Fruit fly (Drosophila melanogaster) whole organism: ENCODE data around the gene betaGlu.

Experiments
- CG8478 ChIP-seq: fragments of >200 bp; optimal IDR thresholded peaks from 2 replicates; lab custom pipeline; 2018; ENCODE audit warnings: inconsistent platforms
- Dll ChIP-seq: fragments of >200 bp; optimal IDR thresholded peaks from 2 replicates; lab custom pipeline; 2017
- EcR ChIP-seq, 2 experiments: fragments of >200 bp; optimal IDR thresholded peaks; 2 replicates each; lab custom pipeline; 2017; ENCODE audit warnings: missing biosample characterization in 2 of 2, missing genetic modification characterization in 2 of 2, missing genetic modification reagents in 2 of 2
- pan ChIP-seq: fragments of >200 bp; optimal IDR thresholded peaks from 2 replicates; lab custom pipeline; 2017
- psq ChIP-seq: fragments of >200 bp; optimal IDR thresholded peaks from 2 replicates; lab custom pipeline; 2017
- usp ChIP-seq: fragments of >200 bp; optimal IDR thresholded peaks from 2 replicates; lab custom pipeline; 2017; ENCODE audit warnings: missing biosample characterization, missing genetic modification characterization, mixed read lengths

The betaGlu gene

DNA sequence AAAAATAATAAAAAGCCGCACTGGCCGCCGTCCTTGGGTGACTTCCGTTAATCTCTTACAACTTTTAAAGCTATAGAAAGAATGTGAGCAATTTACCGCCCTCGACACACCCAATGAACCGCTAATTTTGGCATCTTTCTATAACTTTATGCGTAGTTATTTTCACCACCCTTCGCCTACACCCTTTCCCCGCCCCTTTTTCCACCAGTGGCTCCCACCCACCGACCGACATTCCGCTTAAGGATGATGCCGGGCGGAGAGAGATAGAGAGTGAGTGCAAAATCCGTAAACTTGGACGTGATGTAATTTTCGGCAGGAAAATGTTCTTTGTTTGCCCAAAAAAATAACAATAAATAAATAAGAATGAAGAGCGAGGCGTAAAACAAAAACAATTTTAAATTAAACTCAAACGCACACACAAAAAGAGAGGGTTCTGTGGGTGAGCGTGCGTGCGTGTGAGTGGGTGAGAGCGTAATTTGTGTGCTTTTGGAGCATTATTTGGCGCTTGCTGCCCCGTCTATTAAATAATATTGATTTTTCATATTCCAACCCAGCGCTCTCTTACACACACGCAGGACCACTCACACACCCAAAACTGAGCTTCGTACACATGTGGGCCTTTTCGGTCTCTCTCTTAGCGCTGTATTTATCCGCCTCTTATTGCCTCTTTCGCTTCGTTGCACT is 6.0 kb upstream of the betaGlu start:
- peak; percentile 77 for TF ChIP-seq Dll
- no peak for TF ChIP-seq psq (lab: Kevin White, UChicago)

- no peak for TF ChIP-seq CG8478
- TF ChIP-seq EcR (GFP tag; optimal IDR thresholded peaks at IDR 0.05; lab: Kevin White, UChicago), result no peak
- TF ChIP-seq Dll, result no peak
- no peak for TF ChIP-seq usp (GFP tag; lab: Kevin White, UChicago)
- no peak for TF ChIP-seq psq (lab: Kevin White, UChicago)
- no peak for TF ChIP-seq pan (lab: Kevin White, UChicago)
Measured at dm6 chr3R:31776583-31777362, 5.1 kb upstream of the betaGlu start, which contains the start of the genes CG2126 and faf. CG2126 (minus strand) TSS chr3R:31776652. faf (plus strand) TSS chr3R:31777020.

dm6 chr3R:31768198-31768597 is 3.5 kb downstream of the betaGlu start:
- TF ChIP-seq usp (GFP tag; lab: Kevin White, UChicago) (no peak), EcR (GFP tag; optimal IDR thresholded peaks at IDR 0.05; lab: Kevin White, UChicago) (no peak), CG8478 (no peak), psq (lab: Kevin White, UChicago) (no peak), pan (lab: Kevin White, UChicago) (no peak), Dll (peak; percentile 10)

DNA sequence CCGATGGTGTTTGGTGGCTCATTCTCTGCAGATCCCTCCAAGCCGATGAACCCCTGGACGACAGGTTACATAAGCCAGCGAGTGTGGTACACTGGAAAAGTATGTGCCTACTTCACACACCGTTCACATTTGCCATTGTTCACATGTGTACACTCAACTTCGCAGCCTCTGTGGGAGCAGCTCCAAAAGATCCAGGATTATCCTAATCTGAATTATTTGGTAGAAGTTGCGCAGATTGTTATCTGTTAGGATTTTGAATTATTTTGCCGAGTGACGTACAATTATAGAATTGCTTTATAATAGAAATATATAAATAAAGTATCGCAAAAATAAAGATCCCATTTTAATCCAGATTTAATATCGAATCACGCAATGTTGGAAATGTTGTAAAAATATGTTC is 4.1 kb downstream of the betaGlu start:
- TF ChIP-seq Dll (no peak), EcR (GFP tag; optimal IDR thresholded peaks at IDR 0.05; lab: Kevin White, UChicago) (no peak), psq (lab: Kevin White, UChicago) (no peak), pan (lab: Kevin White, UChicago) (no peak), usp (GFP tag; lab: Kevin White, UChicago) (no peak), CG8478 (no peak)

dm6 chr3R:31765145-31765544 is 6.5 kb downstream of the betaGlu start:
- TF ChIP-seq CG8478, result no peak
- no peak for TF ChIP-seq EcR (GFP tag; optimal IDR thresholded peaks at IDR 0.05; lab: Kevin White, UChicago)
- TF ChIP-seq pan (lab: Kevin White, UChicago), result no peak
- no peak for TF ChIP-seq Dll
- TF ChIP-seq psq (lab: Kevin White, UChicago), result no peak
- TF ChIP-seq usp (GFP tag; lab: Kevin White, UChicago), result no peak

dm6 chr3R:31764672-31765071 is 7.0 kb downstream of the betaGlu start, which contains the start of gene CG2150:
CG2150 (minus strand) TSS chr3R:31764772.
- TF ChIP-seq psq (lab: Kevin White, UChicago) (no peak), pan (lab: Kevin White, UChicago) (no peak), usp (GFP tag; lab: Kevin White, UChicago) (no peak), EcR (GFP tag; optimal IDR thresholded peaks at IDR 0.05; lab: Kevin White, UChicago) (no peak), Dll (no peak), CG8478 (no peak)

- no peak for TF ChIP-seq CG8478
- TF ChIP-seq usp (GFP tag; lab: Kevin White, UChicago), result no peak
- TF ChIP-seq psq (lab: Kevin White, UChicago), result no peak
- no peak for TF ChIP-seq pan (lab: Kevin White, UChicago)
- no peak for TF ChIP-seq Dll
- no peak for TF ChIP-seq EcR (GFP tag; optimal IDR thresholded peaks at IDR 0.05; lab: Kevin White, UChicago)
Measured at dm6 chr3R:31762672-31763071, 9.0 kb downstream of the betaGlu start.

DNA sequence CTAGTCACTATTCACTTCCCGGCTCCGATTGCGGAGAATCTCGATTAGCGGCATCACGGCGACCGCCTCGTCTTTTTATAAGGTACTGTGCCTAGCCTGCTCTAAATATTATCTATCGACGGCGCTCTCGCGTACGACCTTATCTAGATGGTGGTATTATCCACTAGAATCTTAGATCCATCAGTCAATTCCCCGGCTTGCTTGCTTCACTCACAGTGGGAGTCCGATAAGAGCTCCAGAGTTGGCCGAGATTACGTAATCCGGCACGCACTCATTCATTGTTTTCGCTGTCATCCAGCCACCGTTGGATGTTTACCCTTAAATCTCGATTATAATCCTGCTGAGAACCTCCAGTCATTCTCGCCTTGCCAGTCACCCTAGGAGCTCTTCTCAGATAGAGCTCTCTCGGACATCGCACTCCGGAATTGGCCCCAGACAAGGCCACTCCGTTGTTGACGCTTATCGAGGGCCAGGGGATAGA is 10.1 kb downstream of the betaGlu start, which contains the start of gene Smvt:
Gene Smvt, minus strand, starts transcription at position 51 of the 481 bp plus-strand sequence.
- TF ChIP-seq Dll, result no peak
- no peak for TF ChIP-seq psq (lab: Kevin White, UChicago)
- no peak for TF ChIP-seq pan (lab: Kevin White, UChicago)
- no peak for TF ChIP-seq CG8478
- TF ChIP-seq usp (GFP tag; lab: Kevin White, UChicago), result no peak
- TF ChIP-seq EcR (GFP tag; optimal IDR thresholded peaks at IDR 0.05; lab: Kevin White, UChicago), result no peak

dm6 chr3R:31758587-31759167 is 13.0 kb downstream of the betaGlu start, which contains the start of gene CG2187:
CG2187 (minus strand) TSS chr3R:31758637.
- no peak for TF ChIP-seq EcR (GFP tag; optimal IDR thresholded peaks at IDR 0.05; lab: Kevin White, UChicago)
- no peak for TF ChIP-seq usp (GFP tag; lab: Kevin White, UChicago)
- no peak for TF ChIP-seq Dll
- no peak for TF ChIP-seq CG8478
- TF ChIP-seq psq (lab: Kevin White, UChicago), result no peak
- no peak for TF ChIP-seq pan (lab: Kevin White, UChicago)

- TF ChIP-seq Dll (no peak), CG8478 (no peak), usp (GFP tag; lab: Kevin White, UChicago) (no peak), pan (lab: Kevin White, UChicago) (no peak), psq (lab: Kevin White, UChicago) (no peak), EcR (GFP tag; optimal IDR thresholded peaks at IDR 0.05; lab: Kevin White, UChicago) (no peak)
Measured at dm6 chr3R:31754605-31755004, 17.0 kb downstream of the betaGlu start, which contains the start of gene salt. salt (minus strand) TSS chr3R:31754705.
